Fruit fly (Drosophila melanogaster) whole organism, adult: ENCODE results near the gene car.

ENCODE experiments used
- CG11617 ChIP-seq: fragments of 200-800 bp; sonication (Bioruptor generic); optimal IDR thresholded peaks from 2 replicates; lab custom pipeline; 2017; ENCODE audit warnings: mild to moderate bottlenecking, missing biosample characterization, missing genetic modification reagents, missing genetic modification characterization
- CG12768 ChIP-seq: fragments of 200-800 bp; sonication (Bioruptor generic); optimal IDR thresholded peaks from 2 replicates; lab custom pipeline; 2017; ENCODE audit warnings: missing biosample characterization, missing genetic modification characterization, mild to moderate bottlenecking, moderate library complexity, missing genetic modification reagents
- CG14711 ChIP-seq: fragments of 200-800 bp; sonication (Bioruptor generic); optimal IDR thresholded peaks from 2 replicates; lab custom pipeline; 2018; ENCODE audit warnings: missing biosample characterization, mild to moderate bottlenecking, missing genetic modification characterization, moderate library complexity
- CG33017 ChIP-seq: fragments of 200-800 bp; sonication (Bioruptor generic); optimal IDR thresholded peaks from 2 replicates; lab custom pipeline; 2018; ENCODE audit warnings: missing biosample characterization, mild to moderate bottlenecking, missing genetic modification characterization, moderate library complexity
- CG7045 ChIP-seq: fragments of 200-800 bp; sonication (Bioruptor generic); optimal IDR thresholded peaks from 2 replicates; lab custom pipeline; 2017; ENCODE audit warnings: missing biosample characterization, mild to moderate bottlenecking, missing genetic modification characterization
- CG7101 ChIP-seq: fragments of 200-800 bp; sonication (Bioruptor generic); optimal IDR thresholded peaks from 2 replicates; lab custom pipeline; 2018; ENCODE audit warnings: missing biosample characterization, mild to moderate bottlenecking, missing genetic modification characterization, moderate library complexity
- Clk ChIP-seq: fragments of 200-800 bp; sonication (Bioruptor generic); optimal IDR thresholded peaks from 2 replicates; lab custom pipeline; 2017; ENCODE audit warnings: missing biosample characterization, missing genetic modification characterization
- Crg-1 ChIP-seq: fragments of 200-800 bp; sonication (Bioruptor generic); optimal IDR thresholded peaks from 2 replicates; lab custom pipeline; 2016; ENCODE audit warnings: missing biosample characterization, missing genetic modification characterization
- Hr96 ChIP-seq: fragments of 200-800 bp; sonication (Bioruptor generic); optimal IDR thresholded peaks from 2 replicates; lab custom pipeline; 2016; ENCODE audit warnings: missing biosample characterization, missing genetic modification characterization
- Mnt ChIP-seq: fragments of 200-800 bp; sonication (Bioruptor generic); optimal IDR thresholded peaks from 2 replicates; lab custom pipeline; 2016; ENCODE audit warnings: missing biosample characterization, mild to moderate bottlenecking, missing genetic modification characterization
- bab1 ChIP-seq: fragments of 200-800 bp; sonication (Bioruptor generic); optimal IDR thresholded peaks from 3 replicates; lab custom pipeline; 2019; ENCODE audit warnings: missing biosample characterization, mild to moderate bottlenecking, missing genetic modification characterization, moderate library complexity
- cic ChIP-seq: fragments of 200-800 bp; sonication (Bioruptor generic); optimal IDR thresholded peaks from 2 replicates; lab custom pipeline; 2017; ENCODE audit warnings: missing biosample characterization, mild to moderate bottlenecking, missing genetic modification characterization, moderate library complexity
- cnc ChIP-seq, 2 experiments: fragments of >200 bp; optimal IDR thresholded peaks; 2 replicates each; lab custom pipeline; 2017
- kay ChIP-seq: fragments of 200-800 bp; sonication (Bioruptor generic); peaks from one replicate; lab custom pipeline; 2016; ENCODE audit warnings: missing biosample characterization, missing genetic modification characterization, borderline replicate concordance
- ovo ChIP-seq: fragments of 200-800 bp; sonication (Bioruptor generic); optimal IDR thresholded peaks from 2 replicates; lab custom pipeline; 2016; ENCODE audit warnings: missing biosample characterization, missing genetic modification characterization
- pad ChIP-seq: fragments of 200-800 bp; sonication (Bioruptor generic); optimal IDR thresholded peaks from 3 replicates; lab custom pipeline; 2017; ENCODE audit warnings: missing biosample characterization, missing genetic modification characterization, mild to moderate bottlenecking, moderate library complexity, missing genetic modification reagents
- tj ChIP-seq: fragments of 200-800 bp; sonication (Bioruptor generic); optimal IDR thresholded peaks from 3 replicates; lab custom pipeline; 2017; ENCODE audit warnings: missing biosample characterization, mild to moderate bottlenecking, missing genetic modification characterization, moderate library complexity

Gene car

dm6 chrX:19605915-19606314 lies 40.1 kb downstream of the car start:
- TF ChIP-seq Clk = no peak
- TF ChIP-seq bab1 (GFP tag; lab: Kevin White, UChicago) = no peak
- peak; percentile 96 for TF ChIP-seq ovo (GFP tag; lab: Kevin White, UChicago)
- TF ChIP-seq Mnt (GFP tag; lab: Kevin White, UChicago) = no peak
- no peak for TF ChIP-seq Hr96 (GFP tag; lab: Kevin White, UChicago)
- peak; percentile 51 for TF ChIP-seq pad (GFP tag; lab: Kevin White, UChicago)
- TF ChIP-seq CG7101 (tag; lab: Kevin White, UChicago) = no peak

- no peak for TF ChIP-seq CG12768
- no peak for TF ChIP-seq CG14711 (tag; lab: Kevin White, UChicago)
- TF ChIP-seq CG33017 = no peak
- TF ChIP-seq cnc (optimal IDR thresholded peaks at IDR 0.05; lab: Kevin White, UChicago) = no peak
- TF ChIP-seq tj (GFP tag; lab: Kevin White, UChicago) = no peak
Observed at dm6 chrX:19606558-19606957, 40.7 kb downstream of the car start.

DNA sequence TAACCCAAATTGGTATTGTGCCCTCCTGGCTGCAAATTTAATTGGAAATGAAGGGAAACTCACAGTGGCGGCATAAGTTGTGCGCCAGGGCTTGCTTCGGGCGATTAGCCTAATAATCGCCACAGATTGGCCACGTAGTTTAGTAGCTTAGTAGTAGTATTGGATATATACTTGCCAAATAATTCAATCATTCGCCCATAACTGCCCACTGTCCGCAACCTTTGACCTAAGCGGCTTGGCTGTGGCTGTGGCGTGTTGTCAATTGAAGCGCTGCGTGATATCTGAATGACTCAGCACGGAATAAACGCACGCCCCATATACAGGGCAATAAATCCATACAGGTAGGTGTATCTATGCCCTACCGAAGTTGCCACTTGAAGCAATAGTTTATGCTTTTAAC lies 41.2 kb downstream of the car start:
- no peak for TF ChIP-seq Hr96 (GFP tag; lab: Kevin White, UChicago)
- TF ChIP-seq cnc (optimal IDR thresholded peaks at IDR 0.05; lab: Kevin White, UChicago) = peak in 1 of 2 experiments; percentile 44

dm6 chrX:19608042-19608609 lies 42.3 kb downstream of the car start:
- no peak for TF ChIP-seq Crg-1 (GFP tag; lab: Kevin White, UChicago)
- no peak for TF ChIP-seq CG12768
- no peak for TF ChIP-seq CG7101 (tag; lab: Kevin White, UChicago)
- TF ChIP-seq kay = no peak
- peak; percentile 41 for TF ChIP-seq pad (GFP tag; lab: Kevin White, UChicago)
- peak; percentile 61 for TF ChIP-seq Mnt (GFP tag; lab: Kevin White, UChicago)

dm6 chrX:19611226-19611625 lies 45.4 kb downstream of the car start, which contains the start of the genes Shawn and Tyler:
TSS of gene Shawn (plus strand) at chrX:19611526.
TSS of gene Tyler (plus strand) at chrX:19611526.
- TF ChIP-seq tj (GFP tag; lab: Kevin White, UChicago) = no peak

DNA sequence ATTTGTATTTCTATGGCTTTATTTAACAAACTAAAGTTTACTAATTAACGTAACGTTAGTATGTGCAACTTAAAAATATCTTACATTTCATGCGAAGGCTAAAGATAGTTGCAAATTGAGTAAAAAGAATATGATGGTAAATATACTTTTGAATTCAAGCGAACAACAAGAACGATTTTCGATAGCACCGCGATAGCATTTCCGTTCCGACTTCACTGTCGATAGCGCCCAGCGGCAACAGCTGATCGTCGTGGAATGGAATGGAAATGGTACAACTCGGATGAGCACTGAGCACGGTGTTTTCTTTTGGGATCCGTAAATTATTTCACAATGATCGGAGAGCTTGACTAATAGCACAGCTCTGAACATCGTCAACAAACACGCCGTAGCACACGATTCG lies 47.7 kb downstream of the car start:
- TF ChIP-seq cnc (optimal IDR thresholded peaks at IDR 0.05; lab: Kevin White, UChicago) = no peak
- TF ChIP-seq bab1 (GFP tag; lab: Kevin White, UChicago) = peak; percentile 82
- TF ChIP-seq CG11617 (GFP tag; lab: Kevin White, UChicago) = peak; percentile 71
- TF ChIP-seq CG14711 (tag; lab: Kevin White, UChicago) = peak; percentile 38
- TF ChIP-seq Crg-1 (GFP tag; lab: Kevin White, UChicago) = peak; percentile 46
- no peak for TF ChIP-seq CG12768
- TF ChIP-seq pad (GFP tag; lab: Kevin White, UChicago) = peak; percentile 39
- no peak for TF ChIP-seq Hr96 (GFP tag; lab: Kevin White, UChicago)
- TF ChIP-seq Mnt (GFP tag; lab: Kevin White, UChicago) = peak; percentile 68
- TF ChIP-seq cic = no peak
- TF ChIP-seq CG7101 (tag; lab: Kevin White, UChicago) = peak; percentile 81
- peak; percentile 32 for TF ChIP-seq tj (GFP tag; lab: Kevin White, UChicago)

DNA sequence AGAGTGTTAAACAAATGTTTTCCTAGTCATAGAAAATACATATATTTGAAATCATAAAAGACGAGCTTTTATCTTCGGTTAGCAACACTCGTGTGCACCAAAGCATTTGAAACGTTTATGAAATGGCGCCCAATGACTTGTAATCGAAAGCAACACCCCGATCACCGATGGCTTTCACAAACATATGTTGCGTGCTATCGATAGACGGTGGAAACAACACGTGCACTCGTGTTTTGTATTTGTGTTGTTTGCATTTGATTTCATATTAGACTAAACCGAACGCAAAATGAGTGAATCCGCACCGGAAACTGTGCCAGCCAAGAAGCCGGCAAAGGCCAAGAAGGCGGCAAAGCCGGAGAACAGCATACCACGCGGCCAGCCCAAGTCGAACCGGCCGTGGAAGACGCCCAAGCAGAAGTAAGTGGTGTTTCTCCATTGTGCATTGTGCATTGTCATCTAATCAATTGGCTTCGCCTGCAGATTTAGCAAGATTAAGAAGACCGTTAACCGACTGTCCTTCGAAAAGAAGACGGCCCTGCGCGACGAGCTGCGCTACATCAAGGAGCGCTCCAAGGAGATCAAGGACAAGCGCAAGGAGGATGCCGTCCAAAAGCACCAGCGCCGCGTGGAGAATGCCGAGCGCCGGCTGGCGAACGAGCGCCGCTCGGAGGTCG lies 50.3 kb downstream of the car start, which contains the start of gene CG14210:
Gene CG14210, plus strand, starts transcription at position 207 of the 674 bp plus-strand sequence.
- TF ChIP-seq Mnt (GFP tag; lab: Kevin White, UChicago) = peak; percentile 97
- TF ChIP-seq bab1 (GFP tag; lab: Kevin White, UChicago) = peak; percentile 65
- TF ChIP-seq ovo (GFP tag; lab: Kevin White, UChicago) = no peak
- no peak for TF ChIP-seq CG7045 (GFP tag; lab: Kevin White, UChicago)
- peak; percentile 1 for TF ChIP-seq CG11617 (GFP tag; lab: Kevin White, UChicago)
- TF ChIP-seq cnc (optimal IDR thresholded peaks at IDR 0.05; lab: Kevin White, UChicago) = peak; percentile 73 to 89
- TF ChIP-seq kay = no peak

- no peak for TF ChIP-seq CG14711 (tag; lab: Kevin White, UChicago)
- TF ChIP-seq Hr96 (GFP tag; lab: Kevin White, UChicago) = no peak
- TF ChIP-seq Clk = no peak
- TF ChIP-seq bab1 (GFP tag; lab: Kevin White, UChicago) = peak; percentile 15
Observed at dm6 chrX:19618183-19618740, 52.4 kb downstream of the car start, which contains the start of the genes Pstk and Tim9b. TSS of gene Pstk (minus strand) at chrX:19618537. TSS of gene Tim9b (minus strand) at chrX:19618537.
